Worm (Caenorhabditis elegans): Measurements from ENCODE around the gene C29E4.13.

Gene C29E4.13

ce11 chrIII:7893224-7893623 lies 35.3 kb downstream of the C29E4.13 start:
- TF ChIP-seq cog-1 (tag; optimal IDR thresholded peaks at IDR 0.05) (no peak), med-1 (GFP tag; optimal IDR thresholded peaks at IDR 0.05; ENCODE audit: insufficient read depth) (no peak), tab-1 (GFP tag; IDR thresholded peaks at IDR 0.05) (no peak), klf-2 (GFP tag; conservative IDR thresholded peaks at IDR 0.05) (no peak), flt-1 (GFP tag; IDR thresholded peaks at IDR 0.05) (no peak), ref-1 (GFP tag; conservative IDR thresholded peaks at IDR 0.05) (no peak), ztf-23 (GFP tag; IDR thresholded peaks at IDR 0.05) (no peak), ztf-29 (GFP tag; IDR thresholded peaks at IDR 0.05) (no peak), T22C8.4 (GFP tag; IDR thresholded peaks at IDR 0.05) (no peak)

- no peak for TF ChIP-seq T22C8.4 (GFP tag; IDR thresholded peaks at IDR 0.05)
- TF ChIP-seq ztf-29 (GFP tag; IDR thresholded peaks at IDR 0.05), result no peak
- TF ChIP-seq med-1 (GFP tag; optimal IDR thresholded peaks at IDR 0.05; ENCODE audit: insufficient read depth), result no peak
- no peak for TF ChIP-seq cog-1 (tag; optimal IDR thresholded peaks at IDR 0.05)
- no peak for TF ChIP-seq tab-1 (GFP tag; IDR thresholded peaks at IDR 0.05)
Measured at ce11 chrIII:7892333-7892732, 36.2 kb downstream of the C29E4.13 start.

ce11 chrIII:7891573-7892306 lies 36.8 kb downstream of the C29E4.13 start, which contains the start of the genes ZK688.5 and fahd-1:
Gene ZK688.5, minus strand, starts transcription at chrIII:7891623.
Gene fahd-1, plus strand, starts transcription at chrIII:7892256.
- TF ChIP-seq T22C8.4 (GFP tag; IDR thresholded peaks at IDR 0.05) (no peak), ztf-23 (GFP tag; IDR thresholded peaks at IDR 0.05) (0 out of 2 replicates have a peak, but pooled peaks have one; percentile 51), flt-1 (GFP tag; IDR thresholded peaks at IDR 0.05) (no peak), cog-1 (tag; optimal IDR thresholded peaks at IDR 0.05) (peak; percentile 10)

ce11 chrIII:7889036-7889435 lies 39.5 kb downstream of the C29E4.13 start:
- TF ChIP-seq med-1 (GFP tag; optimal IDR thresholded peaks at IDR 0.05; ENCODE audit: insufficient read depth), result no peak
- no peak for TF ChIP-seq T22C8.4 (GFP tag; IDR thresholded peaks at IDR 0.05)
- no peak for TF ChIP-seq flt-1 (GFP tag; IDR thresholded peaks at IDR 0.05)
- no peak for TF ChIP-seq tab-1 (GFP tag; IDR thresholded peaks at IDR 0.05)
- no peak for TF ChIP-seq ztf-29 (GFP tag; IDR thresholded peaks at IDR 0.05)

ce11 chrIII:7884863-7885262 lies 43.7 kb downstream of the C29E4.13 start, which contains the start of gene ZK688.11:
Gene ZK688.11, minus strand, starts transcription at chrIII:7884963.
- TF ChIP-seq ztf-23 (GFP tag; IDR thresholded peaks at IDR 0.05) (no peak), flt-1 (GFP tag; IDR thresholded peaks at IDR 0.05) (no peak), cog-1 (tag; optimal IDR thresholded peaks at IDR 0.05) (no peak), ztf-29 (GFP tag; IDR thresholded peaks at IDR 0.05) (no peak), T22C8.4 (GFP tag; IDR thresholded peaks at IDR 0.05) (no peak), med-1 (GFP tag; optimal IDR thresholded peaks at IDR 0.05; ENCODE audit: insufficient read depth) (no peak), tab-1 (GFP tag; IDR thresholded peaks at IDR 0.05) (no peak), klf-2 (GFP tag; conservative IDR thresholded peaks at IDR 0.05) (no peak), ref-1 (GFP tag; conservative IDR thresholded peaks at IDR 0.05) (no peak)

ce11 chrIII:7882900-7883299 lies 45.6 kb downstream of the C29E4.13 start, which contains the start of gene ZK688.9:
Gene ZK688.9, minus strand, starts transcription at chrIII:7883000.
- TF ChIP-seq flt-1 (GFP tag; IDR thresholded peaks at IDR 0.05), result no peak
- TF ChIP-seq klf-2 (GFP tag; conservative IDR thresholded peaks at IDR 0.05), result no peak
- no peak for TF ChIP-seq cog-1 (tag; optimal IDR thresholded peaks at IDR 0.05)
- no peak for TF ChIP-seq ref-1 (GFP tag; conservative IDR thresholded peaks at IDR 0.05)
- TF ChIP-seq ztf-29 (GFP tag; IDR thresholded peaks at IDR 0.05), result no peak
- TF ChIP-seq ztf-23 (GFP tag; IDR thresholded peaks at IDR 0.05), result no peak
- no peak for TF ChIP-seq tab-1 (GFP tag; IDR thresholded peaks at IDR 0.05)
- no peak for TF ChIP-seq med-1 (GFP tag; optimal IDR thresholded peaks at IDR 0.05; ENCODE audit: insufficient read depth)
- TF ChIP-seq T22C8.4 (GFP tag; IDR thresholded peaks at IDR 0.05), result no peak

- TF ChIP-seq ref-1 (GFP tag; conservative IDR thresholded peaks at IDR 0.05) (no peak), T22C8.4 (GFP tag; IDR thresholded peaks at IDR 0.05) (no peak)
Measured at ce11 chrIII:7880132-7880715, 48.3 kb downstream of the C29E4.13 start.

ce11 chrIII:7878852-7879329 lies 49.6 kb downstream of the C29E4.13 start, which contains the start of gene sup-18:
Gene sup-18, minus strand, starts transcription at chrIII:7878902.
- no peak for TF ChIP-seq ztf-29 (GFP tag; IDR thresholded peaks at IDR 0.05)
- no peak for TF ChIP-seq T22C8.4 (GFP tag; IDR thresholded peaks at IDR 0.05)
- TF ChIP-seq tab-1 (GFP tag; IDR thresholded peaks at IDR 0.05), result no peak
- TF ChIP-seq ztf-23 (GFP tag; IDR thresholded peaks at IDR 0.05), result no peak
- no peak for TF ChIP-seq med-1 (GFP tag; optimal IDR thresholded peaks at IDR 0.05; ENCODE audit: insufficient read depth)
- TF ChIP-seq flt-1 (GFP tag; IDR thresholded peaks at IDR 0.05), result no peak
- TF ChIP-seq klf-2 (GFP tag; conservative IDR thresholded peaks at IDR 0.05), result no peak
- no peak for TF ChIP-seq ref-1 (GFP tag; conservative IDR thresholded peaks at IDR 0.05)
- TF ChIP-seq cog-1 (tag; optimal IDR thresholded peaks at IDR 0.05), result no peak

ce11 chrIII:7877090-7877489 lies 51.4 kb downstream of the C29E4.13 start:
- TF ChIP-seq flt-1 (GFP tag; IDR thresholded peaks at IDR 0.05), result no peak
- TF ChIP-seq klf-2 (GFP tag; conservative IDR thresholded peaks at IDR 0.05), result no peak
- no peak for TF ChIP-seq med-1 (GFP tag; optimal IDR thresholded peaks at IDR 0.05; ENCODE audit: insufficient read depth)
- no peak for TF ChIP-seq ztf-29 (GFP tag; IDR thresholded peaks at IDR 0.05)
- TF ChIP-seq cog-1 (tag; optimal IDR thresholded peaks at IDR 0.05), result no peak
- no peak for TF ChIP-seq tab-1 (GFP tag; IDR thresholded peaks at IDR 0.05)
- TF ChIP-seq ref-1 (GFP tag; conservative IDR thresholded peaks at IDR 0.05), result no peak
- no peak for TF ChIP-seq ztf-23 (GFP tag; IDR thresholded peaks at IDR 0.05)
- TF ChIP-seq T22C8.4 (GFP tag; IDR thresholded peaks at IDR 0.05), result no peak

Data from whole organism, midembryonic.